Fruit fly (Drosophila melanogaster) whole organism, embryonic: ENCODE data around the gene Sbp2.
A peak's percentile ranks its signal among the peaks of the same experiment; 100 is the strongest.

Experiments
- Antp ChIP-seq: fragments of 200-800 bp; sonication (Bioruptor generic); optimal IDR thresholded peaks from 3 replicates; lab custom pipeline; 2016; ENCODE audit warnings: missing biosample characterization, missing genetic modification characterization
- Bteb2 ChIP-seq: fragments of 200-800 bp; sonication (Bioruptor generic); optimal IDR thresholded peaks from 2 replicates; lab custom pipeline; 2016; ENCODE audit warnings: missing biosample characterization, missing genetic modification characterization
- CG12071 ChIP-seq: fragments of 200-800 bp; sonication (Bioruptor generic); optimal IDR thresholded peaks from 3 replicates; lab custom pipeline; 2018; ENCODE audit warnings: missing biosample characterization, mild to moderate bottlenecking, missing genetic modification characterization
- CG12219 ChIP-seq: fragments of 200-800 bp; sonication (Bioruptor generic); optimal IDR thresholded peaks from 3 replicates; lab custom pipeline; 2018; ENCODE audit warnings: missing biosample characterization, mild to moderate bottlenecking, missing genetic modification characterization
- CG12391 ChIP-seq: fragments of 200-800 bp; sonication (Bioruptor generic); optimal IDR thresholded peaks from 3 replicates; lab custom pipeline; 2018; ENCODE audit warnings: missing biosample characterization, mild to moderate bottlenecking, missing genetic modification characterization, moderate library complexity
- CG12659 ChIP-seq: fragments of 200-800 bp; sonication (Bioruptor generic); optimal IDR thresholded peaks from 3 replicates; lab custom pipeline; 2017; ENCODE audit warnings: mild to moderate bottlenecking, missing biosample characterization, missing genetic modification reagents, missing genetic modification characterization
- CG12744 ChIP-seq: fragments of 200-800 bp; sonication (Bioruptor generic); optimal IDR thresholded peaks from 2 replicates; lab custom pipeline; 2016; ENCODE audit warnings: missing biosample characterization, missing genetic modification characterization
- CG13296 ChIP-seq: fragments of 200-800 bp; sonication (Bioruptor generic); optimal IDR thresholded peaks from 3 replicates; lab custom pipeline; 2018; ENCODE audit warnings: missing biosample characterization, mild to moderate bottlenecking, missing genetic modification characterization
- CG14441 ChIP-seq: fragments of 200-800 bp; sonication (Bioruptor generic); IDR thresholded peaks from 2 replicates; pipeline ENCODE4 v1.3.6; 2022; ENCODE audit warnings: missing biosample characterization, missing genetic modification characterization
- CG17328 ChIP-seq: fragments of 200-800 bp; sonication (Bioruptor generic); IDR thresholded peaks from 2 replicates; pipeline ENCODE4 v1.3.6; 2022; ENCODE audit warnings: missing biosample characterization, missing genetic modification characterization
- CG2120 ChIP-seq: fragments of 200-800 bp; sonication (Bioruptor generic); optimal IDR thresholded peaks from 3 replicates; lab custom pipeline; 2016; ENCODE audit warnings: missing biosample characterization, missing genetic modification characterization
- CG32767 ChIP-seq: fragments of 200-800 bp; sonication (Bioruptor generic); IDR thresholded peaks from 2 replicates; pipeline ENCODE4 v1.3.6; 2022; ENCODE audit warnings: missing biosample characterization, missing genetic modification characterization
- CG34422 ChIP-seq: fragments of 200-800 bp; sonication (Bioruptor generic); IDR thresholded peaks from 3 replicates; pipeline ENCODE4 v1.3.6; 2022; ENCODE audit warnings: missing biosample characterization, missing genetic modification characterization
- CG4360 ChIP-seq: fragments of 200-800 bp; sonication (Bioruptor generic); IDR thresholded peaks from 2 replicates; pipeline ENCODE4 v1.3.6; 2022; ENCODE audit warnings: missing biosample characterization, missing genetic modification characterization
- CG4730 ChIP-seq: fragments of 200-800 bp; sonication (Bioruptor generic); IDR thresholded peaks from 2 replicates; pipeline ENCODE4 v1.3.6; 2022; ENCODE audit warnings: missing biosample characterization, missing genetic modification characterization
- CG5245 ChIP-seq: fragments of 200-800 bp; sonication (Bioruptor generic); optimal IDR thresholded peaks from 3 replicates; lab custom pipeline; 2016; ENCODE audit warnings: missing biosample characterization, missing genetic modification characterization
- CG6272 ChIP-seq: fragments of 200-800 bp; sonication (Bioruptor generic); IDR thresholded peaks from 2 replicates; pipeline ENCODE4 v1.3.6; 2022; ENCODE audit warnings: missing biosample characterization, missing genetic modification characterization
- CG6854 ChIP-seq: fragments of 200-800 bp; sonication (Bioruptor generic); optimal IDR thresholded peaks from 3 replicates; lab custom pipeline; 2017; ENCODE audit warnings: missing biosample characterization, mild to moderate bottlenecking, missing genetic modification characterization
- CG9876 ChIP-seq: fragments of 200-800 bp; sonication (Bioruptor generic); optimal IDR thresholded peaks from 2 replicates; lab custom pipeline; 2016; ENCODE audit warnings: missing biosample characterization, missing genetic modification characterization
- Camta ChIP-seq: fragments of 200-800 bp; sonication (Bioruptor generic); optimal IDR thresholded peaks from 2 replicates; lab custom pipeline; 2016; ENCODE audit warnings: missing biosample characterization, missing genetic modification characterization
- Doc2 ChIP-seq: fragments of 200-800 bp; sonication (Bioruptor generic); IDR thresholded peaks from 2 replicates; pipeline ENCODE4 v1.3.6; 2022; ENCODE audit warnings: missing biosample characterization, missing genetic modification characterization
- Hr39 ChIP-seq: fragments of >200 bp; optimal IDR thresholded peaks from 2 replicates; lab custom pipeline; 2017
- Hr51 ChIP-seq, 2 experiments: fragments of 200-800 bp; sonication (Bioruptor generic); optimal IDR thresholded peaks; 2 replicates in 1 of 2; 3 replicates in 1 of 2; lab custom pipeline; 2016 to 2018; ENCODE audit warnings: missing biosample characterization in 2 of 2, missing genetic modification characterization in 2 of 2, mild to moderate bottlenecking in 1 of 2, moderate library complexity in 1 of 2
- Hr78 ChIP-seq, 2 experiments: fragments of 200-800 bp in 1 of 2; fragments of >200 bp in 1 of 2; sonication (Bioruptor generic) in 1 of 2; optimal IDR thresholded peaks; 2 replicates each; lab custom pipeline; 2017 to 2019; ENCODE audit warnings: missing biosample characterization in 2 of 2, missing genetic modification characterization in 2 of 2, mild to moderate bottlenecking in 1 of 2, moderate library complexity in 1 of 2
- Nf-YA ChIP-seq: fragments of 200-800 bp; sonication (Bioruptor generic); IDR thresholded peaks from 2 replicates; pipeline ENCODE4 v1.3.6; 2022; ENCODE audit warnings: missing biosample characterization, missing genetic modification characterization
- Nf-YB ChIP-seq: fragments of 200-800 bp; sonication (Bioruptor generic); optimal IDR thresholded peaks from 3 replicates; lab custom pipeline; 2019; ENCODE audit warnings: missing biosample characterization, mild to moderate bottlenecking, missing genetic modification characterization, moderate library complexity
- Nf-YC ChIP-seq: fragments of 200-800 bp; optimal IDR thresholded peaks from 3 replicates; lab custom pipeline; 2019; ENCODE audit warnings: missing biosample characterization, mild to moderate bottlenecking, missing genetic modification characterization, moderate library complexity
- TFAM ChIP-seq: fragments of 200-800 bp; sonication (Bioruptor generic); optimal IDR thresholded peaks from 2 replicates; lab custom pipeline; 2017; ENCODE audit warnings: missing biosample characterization, missing genetic modification characterization, inconsistent platforms
- Vsx1 ChIP-seq: fragments of 200-800 bp; sonication (Bioruptor generic); optimal IDR thresholded peaks from 2 replicates; lab custom pipeline; 2017; ENCODE audit warnings: missing biosample characterization, mild to moderate bottlenecking, missing genetic modification characterization, missing genetic modification reagents
- az2 ChIP-seq: fragments of 200-800 bp; sonication (Bioruptor generic); optimal IDR thresholded peaks from 3 replicates; lab custom pipeline; 2016; ENCODE audit warnings: missing biosample characterization, missing genetic modification characterization
- br ChIP-seq: fragments of >200 bp; optimal IDR thresholded peaks from 2 replicates; lab custom pipeline; 2017
- croc ChIP-seq: fragments of 200-800 bp; sonication (Bioruptor generic); conservative IDR thresholded peaks from 3 replicates; pipeline ENCODE4 v1.3.6; 2022; ENCODE audit warnings: missing biosample characterization, missing genetic modification characterization
- da ChIP-seq: fragments of 200-800 bp; sonication (Bioruptor generic); optimal IDR thresholded peaks from 2 replicates; lab custom pipeline; 2016; ENCODE audit warnings: missing biosample characterization, missing genetic modification characterization
- dimm ChIP-seq: fragments of 200-800 bp; sonication (Bioruptor generic); IDR thresholded peaks from 2 replicates; pipeline ENCODE4 v1.3.6; 2022; ENCODE audit warnings: missing biosample characterization, missing genetic modification characterization
- disco-r ChIP-seq: fragments of 200-800 bp; sonication (Bioruptor generic); optimal IDR thresholded peaks from 2 replicates; lab custom pipeline; 2016; ENCODE audit warnings: missing biosample characterization, missing genetic modification characterization
- dpn ChIP-seq, 2 experiments: fragments of 200-800 bp; sonication (Bioruptor generic); optimal IDR thresholded peaks; 3 replicates each; lab custom pipeline; 2016; ENCODE audit warnings: missing biosample characterization in 2 of 2, missing genetic modification characterization in 2 of 2
- ham ChIP-seq: fragments of 200-800 bp; sonication (Bioruptor generic); IDR thresholded peaks from 2 replicates; pipeline ENCODE4 v1.3.6; 2022; ENCODE audit warnings: missing biosample characterization, missing genetic modification characterization
- hb ChIP-seq: fragments of 200-800 bp; sonication (Bioruptor generic); IDR thresholded peaks from 3 replicates; pipeline ENCODE4 v1.3.6; 2022; ENCODE audit warnings: missing biosample characterization, missing genetic modification characterization; ENCODE audit not compliant: partially characterized antibody
- hth ChIP-seq: fragments of >200 bp; optimal IDR thresholded peaks from 2 replicates; lab custom pipeline; 2017; ENCODE audit warnings: inconsistent platforms
- knrl ChIP-seq: fragments of 200-800 bp; sonication (Bioruptor generic); IDR thresholded peaks from 3 replicates; pipeline ENCODE4 v1.3.6; 2022; ENCODE audit warnings: missing biosample characterization, missing genetic modification characterization; ENCODE audit not compliant: partially characterized antibody
- lab ChIP-seq: fragments of 200-800 bp; sonication (Bioruptor generic); optimal IDR thresholded peaks from 3 replicates; lab custom pipeline; 2017; ENCODE audit warnings: missing biosample characterization, missing genetic modification characterization, mild to moderate bottlenecking, moderate library complexity, missing genetic modification reagents
- luna ChIP-seq: fragments of 200-800 bp; sonication (Bioruptor generic); optimal IDR thresholded peaks from 2 replicates; lab custom pipeline; 2016; ENCODE audit warnings: missing biosample characterization, missing genetic modification characterization
- mld ChIP-seq: fragments of 200-800 bp; sonication (Bioruptor generic); IDR thresholded peaks from 3 replicates; pipeline ENCODE4 v1.3.6; 2022; ENCODE audit warnings: missing biosample characterization, missing genetic modification characterization; ENCODE audit not compliant: partially characterized antibody
- nerfin-1 ChIP-seq: fragments of 200-800 bp; sonication (Bioruptor generic); optimal IDR thresholded peaks from 3 replicates; lab custom pipeline; 2019; ENCODE audit warnings: missing biosample characterization, mild to moderate bottlenecking, missing genetic modification characterization, moderate library complexity
- p53 ChIP-seq: fragments of 200-800 bp; sonication (Bioruptor generic); optimal IDR thresholded peaks from 2 replicates; lab custom pipeline; 2016; ENCODE audit warnings: missing biosample characterization, missing genetic modification characterization
- peb ChIP-seq: fragments of 200-800 bp; sonication (Bioruptor generic); IDR thresholded peaks from 2 replicates; pipeline ENCODE4 v1.3.6; 2022; ENCODE audit warnings: missing biosample characterization, missing genetic modification characterization
- psq ChIP-seq: fragments of 200-800 bp; sonication (Bioruptor generic); optimal IDR thresholded peaks from 2 replicates; lab custom pipeline; 2017; ENCODE audit warnings: missing biosample characterization, missing genetic modification characterization
- slbo ChIP-seq: fragments of 200-800 bp; sonication (Bioruptor generic); IDR thresholded peaks from 2 replicates; pipeline ENCODE4 v1.3.6; 2022; ENCODE audit warnings: missing biosample characterization, missing genetic modification characterization
- stwl ChIP-seq: fragments of 200-800 bp; sonication (Bioruptor generic); optimal IDR thresholded peaks from 3 replicates; lab custom pipeline; 2018; ENCODE audit warnings: missing biosample characterization, mild to moderate bottlenecking, missing genetic modification characterization, moderate library complexity
- trh ChIP-seq: fragments of 200-800 bp; sonication (Bioruptor generic); optimal IDR thresholded peaks from 2 replicates; lab custom pipeline; 2016; ENCODE audit warnings: missing biosample characterization, missing genetic modification characterization

Gene Sbp2

DNA sequence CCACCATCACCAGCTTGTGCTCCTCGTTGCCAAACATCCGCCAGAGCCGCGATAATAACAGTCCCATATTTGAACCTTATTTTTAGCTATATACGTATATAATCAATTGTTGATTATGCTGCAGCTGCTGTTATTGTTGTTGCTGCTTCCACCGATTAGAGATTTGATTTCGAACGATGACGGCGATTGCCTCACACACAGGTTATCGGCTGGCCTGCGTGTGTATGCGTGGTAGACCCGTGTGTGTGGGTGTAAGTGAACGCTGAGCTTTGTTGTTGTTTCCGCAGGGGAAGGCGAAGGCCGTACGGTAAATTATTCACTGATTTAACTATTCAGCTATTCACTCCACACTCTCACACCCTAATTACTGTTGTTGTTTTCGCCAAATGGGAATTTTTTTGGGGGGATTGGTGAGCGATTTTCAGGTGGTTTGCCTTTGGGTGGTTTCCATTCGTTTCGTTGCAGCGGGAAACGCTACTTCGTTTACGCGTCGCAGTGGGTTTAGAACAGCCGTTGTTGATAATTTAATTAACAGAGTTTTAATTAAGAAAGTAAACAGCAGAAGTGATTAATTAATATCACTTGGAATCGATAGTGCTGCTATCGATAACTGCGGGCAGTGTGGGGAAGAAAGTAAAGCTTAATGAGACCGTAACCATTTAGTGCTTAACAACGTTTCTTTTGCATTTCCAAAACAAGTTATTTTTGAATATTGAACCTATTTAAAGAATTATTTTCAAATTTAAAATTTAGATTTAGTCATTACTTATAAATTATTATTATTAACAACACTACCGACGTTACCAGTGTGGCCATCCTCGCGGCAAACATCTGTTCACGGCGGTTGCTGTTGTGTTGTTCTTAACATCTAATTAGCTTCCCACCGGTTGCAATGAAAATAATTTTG, 4.5 kb upstream of the Sbp2 start, which contains the start of the genes Arl5 and CG13671 (continued):
- TF ChIP-seq p53 (no peak), Nf-YB (peak; percentile 29), br (lab: Kevin White, UChicago) (no peak), knrl (GFP tag; lab: Robert Waterston, UW) (peak; percentile 80), CG9876 (GFP tag; lab: Kevin White, UChicago) (peak; percentile 1), TFAM (no peak), CG6854 (GFP tag; lab: Kevin White, UChicago) (no peak), disco-r (GFP tag; lab: Kevin White, UChicago) (no peak), dimm (GFP tag; lab: Robert Waterston, UW) (no peak), CG12071 (GFP tag; lab: Kevin White, UChicago) (no peak), az2 (peak; percentile 82), CG12659 (GFP tag; lab: Kevin White, UChicago) (peak; percentile 83), Nf-YC (tag; lab: Kevin White, UChicago) (peak; percentile 37), lab (GFP tag; lab: Kevin White, UChicago) (peak; percentile 82), CG4730 (GFP tag; lab: Robert Waterston, UW) (peak; percentile 72), Hr39 (lab: Kevin White, UChicago) (no peak), da (GFP tag; lab: Kevin White, UChicago) (no peak), CG32767 (GFP tag; lab: Robert Waterston, UW) (peak; percentile 40; the same call in 1 of the 2 replicates), CG17328 (GFP tag; lab: Robert Waterston, UW) (peak; percentile 83), CG4360 (GFP tag; lab: Robert Waterston, UW) (peak; percentile 85), Hr51 (GFP tag; optimal IDR thresholded peaks at IDR 0.05; lab: Kevin White, UChicago) (peak; percentile 68), dpn (GFP tag; optimal IDR thresholded peaks at IDR 0.05; lab: Kevin White, UChicago) (peak; percentile 66 to 89), Antp (GFP tag; lab: Kevin White, UChicago) (peak; percentile 61), luna (GFP tag; lab: Kevin White, UChicago) (peak; percentile 58), Doc2 (no peak), peb (GFP tag; lab: Robert Waterston, UW) (peak; percentile 52), slbo (GFP tag; lab: Robert Waterston, UW) (peak; percentile 92), CG12744 (GFP tag; lab: Kevin White, UChicago) (no peak), trh (peak; percentile 64), Bteb2 (GFP tag; lab: Kevin White, UChicago) (peak; percentile 34), CG13296 (peak; percentile 66), Hr78 (GFP tag; optimal IDR thresholded peaks at IDR 0.05; lab: Kevin White, UChicago) (no peak), hth (lab: Kevin White, UChicago) (no peak), CG2120 (GFP tag; lab: Kevin White, UChicago) (peak; percentile 84), ham (GFP tag; lab: Robert Waterston, UW) (no peak), Camta (GFP tag; lab: Kevin White, UChicago) (peak; percentile 47), CG12219 (GFP tag; lab: Kevin White, UChicago) (no peak), croc (GFP tag; lab: Robert Waterston, UW) (peak; percentile 44), hb (GFP tag; lab: Robert Waterston, UW) (peak; percentile 77; the same call in 2 of the 3 replicates), mld (GFP tag; lab: Robert Waterston, UW) (0 out of 3 replicates have a peak, but pooled peaks have one; percentile 56), CG34422 (GFP tag; lab: Robert Waterston, UW) (peak; percentile 78), Vsx1 (GFP tag; lab: Kevin White, UChicago) (peak; percentile 99), psq (GFP tag; lab: Kevin White, UChicago) (peak; percentile 63), nerfin-1 (tag; lab: Kevin White, UChicago) (no peak), CG6272 (peak; percentile 67), CG14441 (peak; percentile 74), stwl (tag; lab: Kevin White, UChicago) (peak; percentile 91), CG5245 (peak; percentile 76), Nf-YA (GFP tag; lab: Robert Waterston, UW) (peak; percentile 74), CG12391 (tag; lab: Kevin White, UChicago) (peak; percentile 91)
